Worm (Caenorhabditis elegans) whole organism, L3 larva: ENCODE data around the gene nstp-2.

ENCODE experiments used
- ZK546.5 ChIP-seq: sonication (generic microtip); optimal IDR thresholded peaks from 2 replicates; lab custom pipeline; 2017; ENCODE audit warnings: missing biosample characterization, missing genetic modification characterization
- ama-1 ChIP-seq: fragments of 150-350 bp; optimal IDR thresholded peaks from 2 replicates; lab custom pipeline; 2018
- daf-12 ChIP-seq: fragments of 150-350 bp; optimal IDR thresholded peaks from 2 replicates; lab custom pipeline; 2014; ENCODE audit warnings: missing biosample characterization, missing genetic modification reagents, missing genetic modification characterization
- elt-2 ChIP-seq: sonication (generic microtip); optimal IDR thresholded peaks from 2 replicates; lab custom pipeline; 2016; ENCODE audit warnings: missing genetic modification reagents, mild to moderate bottlenecking, missing genetic modification characterization, missing compliant biosample characterization
- jun-1 ChIP-seq: fragments of 150-350 bp; optimal IDR thresholded peaks from 2 replicates; lab custom pipeline; 2014; ENCODE audit warnings: missing biosample characterization, missing genetic modification reagents, missing genetic modification characterization
- mdl-1 ChIP-seq: fragments of 150-350 bp; optimal IDR thresholded peaks from 2 replicates; lab custom pipeline; 2014; ENCODE audit warnings: missing biosample characterization, missing genetic modification characterization
- nhr-11 ChIP-seq: fragments of 150-350 bp; optimal IDR thresholded peaks from 2 replicates; lab custom pipeline; 2014; ENCODE audit warnings: missing biosample characterization, missing genetic modification characterization
- nhr-237 ChIP-seq: fragments of 150-350 bp; optimal IDR thresholded peaks from 2 replicates; lab custom pipeline; 2014; ENCODE audit warnings: missing biosample characterization, missing genetic modification characterization
- nhr-76 ChIP-seq: fragments of 150-350 bp; sonication (generic microtip); optimal IDR thresholded peaks from 5 replicates; lab custom pipeline; 2014; ENCODE audit warnings: missing biosample characterization, missing genetic modification characterization
- nhr-77 ChIP-seq: fragments of 150-350 bp; optimal IDR thresholded peaks from 2 replicates; lab custom pipeline; 2014; ENCODE audit warnings: missing biosample characterization, missing genetic modification characterization
- sea-2 ChIP-seq: fragments of 150-350 bp; sonication (generic microtip); optimal IDR thresholded peaks from 4 replicates; lab custom pipeline; 2014; ENCODE audit warnings: missing biosample characterization, missing genetic modification reagents, missing genetic modification characterization
- tbx-2 ChIP-seq: sonication (generic microtip); optimal IDR thresholded peaks from 2 replicates; lab custom pipeline; 2016; ENCODE audit warnings: mild to moderate bottlenecking, missing genetic modification characterization, missing compliant biosample characterization
- unc-62 ChIP-seq: fragments of 150-350 bp; sonication (generic microtip); optimal IDR thresholded peaks from 4 replicates; lab custom pipeline; 2014; ENCODE audit warnings: missing biosample characterization, missing genetic modification reagents, missing genetic modification characterization
- ztf-11 ChIP-seq: fragments of 150-350 bp; optimal IDR thresholded peaks from 2 replicates; lab custom pipeline; 2014; ENCODE audit warnings: missing biosample characterization, missing genetic modification characterization

ce11 chrIV:6627798-6628197 lies 21.8 kb upstream of the nstp-2 start, which contains the start of gene cest-5.2:
- TF ChIP-seq ztf-11 (tag; lab: Kevin White, UChicago) = no peak
- peak; percentile 67 for TF ChIP-seq elt-2 (tag; lab: Kevin White, UChicago)
- TF ChIP-seq ama-1 (lab: Kevin White, UChicago) = no peak
- no peak for TF ChIP-seq nhr-77
- no peak for TF ChIP-seq nhr-11 (tag; lab: Kevin White, UChicago)
- no peak for TF ChIP-seq unc-62
- TF ChIP-seq sea-2 (GFP tag; lab: Kevin White, UChicago) = no peak
- TF ChIP-seq ZK546.5 = no peak
- TF ChIP-seq tbx-2 (tag; lab: Kevin White, UChicago) = no peak
- TF ChIP-seq mdl-1 = no peak
- no peak for TF ChIP-seq jun-1 (tag; lab: Kevin White, UChicago)
- TF ChIP-seq nhr-76 (tag; lab: Kevin White, UChicago) = no peak
- no peak for TF ChIP-seq daf-12 (tag; lab: Kevin White, UChicago)
- TF ChIP-seq nhr-237 = no peak
